Worm (Caenorhabditis elegans): ENCODE results near the gene srj-27.
"Not testable (repeated sequence)": the region's sequence is repeated elsewhere in the genome, so short reads cannot be mapped to it uniquely, and the experiment has no call there.

srj-27 gene

DNA sequence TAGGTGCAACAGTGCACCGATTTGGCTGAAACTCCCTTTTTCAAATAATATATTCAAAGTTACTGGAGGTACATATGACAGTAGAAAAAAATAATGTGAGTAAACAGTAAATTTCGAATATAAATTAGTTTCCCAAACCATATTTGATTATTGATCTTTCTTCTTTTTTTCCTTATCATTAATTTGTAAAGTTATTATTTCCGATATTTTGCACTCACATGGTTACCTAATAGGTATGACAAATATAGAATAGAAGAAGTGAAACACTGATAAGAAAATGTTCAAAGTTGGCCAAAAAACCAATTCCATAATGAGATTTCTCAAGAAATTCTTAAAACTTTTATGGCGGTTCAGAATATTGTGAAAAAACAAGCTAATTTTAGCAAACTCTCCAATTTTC lies 12.5 kb upstream of the srj-27 start:
- no peak for TF ChIP-seq Y55F3AM.14 (GFP tag; optimal IDR thresholded peaks at IDR 0.05)
- peak; percentile 42 for TF ChIP-seq fos-1 (tag; optimal IDR thresholded peaks at IDR 0.05)
- no peak for TF ChIP-seq snpc-4 (tag; optimal IDR thresholded peaks at IDR 0.05)
- TF ChIP-seq lin-11 (tag; optimal IDR thresholded peaks at IDR 0.05), result no peak

DNA sequence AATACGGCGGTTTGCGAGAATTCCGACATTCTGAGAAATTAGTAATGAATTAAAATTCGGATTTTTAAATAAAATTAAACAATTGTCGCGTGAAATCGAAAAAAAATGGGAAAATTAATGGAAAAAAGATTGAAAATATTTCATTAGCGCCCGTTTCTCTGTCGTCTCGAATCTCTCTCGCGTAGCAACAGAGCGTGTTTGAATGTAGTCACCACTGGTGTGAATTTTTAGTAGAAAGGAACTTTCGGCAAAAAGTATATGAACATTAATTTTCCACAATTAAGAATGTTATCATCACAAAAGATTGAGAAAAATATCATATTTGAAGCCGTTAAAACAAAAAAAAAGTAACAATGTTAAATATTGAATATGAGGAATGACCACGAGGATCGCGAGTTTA lies 9.5 kb upstream of the srj-27 start, which contains the start of gene aipl-1:
Gene aipl-1 (minus strand): TSS at position 30 of the 400 bp plus-strand sequence.
- peak; percentile 86 for TF ChIP-seq nhr-129 (tag; optimal IDR thresholded peaks at IDR 0.05)
- TF ChIP-seq F13H6.1 (tag; optimal IDR thresholded peaks at IDR 0.05), result peak; percentile 56
- TF ChIP-seq nhr-21 (tag; optimal IDR thresholded peaks at IDR 0.05), result peak; percentile 60
- peak; percentile 52 for TF ChIP-seq ceh-82 (tag; optimal IDR thresholded peaks at IDR 0.05)
- TF ChIP-seq sma-3 (GFP tag; optimal IDR thresholded peaks at IDR 0.05), result peak; percentile 63
- TF ChIP-seq snpc-4 (tag; optimal IDR thresholded peaks at IDR 0.05), result peak; percentile 68
- TF ChIP-seq lsy-2 (tag; optimal IDR thresholded peaks at IDR 0.05), result peak in 1 of 2 experiments; percentile 87
- TF ChIP-seq blmp-1 (tag; optimal IDR thresholded peaks at IDR 0.05; ENCODE audit: insufficient read depth), result peak; percentile 72
- no peak for TF ChIP-seq ceh-16 (tag; optimal IDR thresholded peaks at IDR 0.05)
- peak; percentile 21 for TF ChIP-seq egl-27 (tag; optimal IDR thresholded peaks at IDR 0.05)
- TF ChIP-seq lin-13 (GFP tag; optimal IDR thresholded peaks at IDR 0.05), result peak; percentile 83
- no peak for TF ChIP-seq ZK546.5 (tag; optimal IDR thresholded peaks at IDR 0.05)
- TF ChIP-seq ztf-4 (tag; optimal IDR thresholded peaks at IDR 0.05), result peak; percentile 16
- no peak for TF ChIP-seq ama-1 (optimal IDR thresholded peaks at IDR 0.05)
- peak; percentile 97 for TF ChIP-seq unc-55 (GFP tag; optimal IDR thresholded peaks at IDR 0.05)
- no peak for TF ChIP-seq elt-3 (tag; optimal IDR thresholded peaks at IDR 0.05)
- TF ChIP-seq sem-4 (tag; optimal IDR thresholded peaks at IDR 0.05), result peak; percentile 3
- TF ChIP-seq alr-1 (tag; optimal IDR thresholded peaks at IDR 0.05), result no peak
- TF ChIP-seq sma-9 (GFP tag; optimal IDR thresholded peaks at IDR 0.05), result peak; percentile 79
- no peak for TF ChIP-seq sma-9 (tag; optimal IDR thresholded peaks at IDR 0.05)
- TF ChIP-seq fos-1 (tag; optimal IDR thresholded peaks at IDR 0.05), result peak; percentile 72
- peak; percentile 79 for TF ChIP-seq crh-2 (tag; optimal IDR thresholded peaks at IDR 0.05)
- TF ChIP-seq gmeb-1 (tag; optimal IDR thresholded peaks at IDR 0.05), result peak; percentile 87
- no peak for TF ChIP-seq peb-1 (tag; optimal IDR thresholded peaks at IDR 0.05)
- no peak for TF ChIP-seq ztf-11 (tag; optimal IDR thresholded peaks at IDR 0.05)
- peak; percentile 90 for TF ChIP-seq C34F6.9 (tag; optimal IDR thresholded peaks at IDR 0.05)
- TF ChIP-seq nhr-237 (tag; optimal IDR thresholded peaks at IDR 0.05), result no peak
- peak; percentile 59 for TF ChIP-seq zag-1 (tag; optimal IDR thresholded peaks at IDR 0.05)

DNA sequence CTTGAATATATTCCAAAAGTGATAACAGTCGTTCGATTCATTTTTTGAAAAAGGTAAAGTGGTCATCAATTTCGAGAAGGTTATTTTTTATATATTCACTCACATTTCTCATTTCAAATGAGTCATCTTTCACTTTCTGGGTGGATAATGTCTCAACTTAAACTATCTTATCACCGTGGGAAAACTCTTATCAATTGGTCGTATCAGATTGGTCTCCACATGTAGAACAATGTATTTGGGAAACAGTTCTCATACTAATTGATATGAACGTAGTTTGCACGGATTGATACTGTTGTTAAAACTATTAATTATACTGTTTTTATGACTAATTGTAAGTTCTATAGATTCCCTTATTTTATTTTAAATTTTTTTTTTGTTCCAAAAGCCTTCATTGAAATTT lies 6.5 kb upstream of the srj-27 start:
- TF ChIP-seq ztf-11 (tag; optimal IDR thresholded peaks at IDR 0.05), result no peak
- TF ChIP-seq fos-1 (tag; optimal IDR thresholded peaks at IDR 0.05), result peak; percentile 85

DNA sequence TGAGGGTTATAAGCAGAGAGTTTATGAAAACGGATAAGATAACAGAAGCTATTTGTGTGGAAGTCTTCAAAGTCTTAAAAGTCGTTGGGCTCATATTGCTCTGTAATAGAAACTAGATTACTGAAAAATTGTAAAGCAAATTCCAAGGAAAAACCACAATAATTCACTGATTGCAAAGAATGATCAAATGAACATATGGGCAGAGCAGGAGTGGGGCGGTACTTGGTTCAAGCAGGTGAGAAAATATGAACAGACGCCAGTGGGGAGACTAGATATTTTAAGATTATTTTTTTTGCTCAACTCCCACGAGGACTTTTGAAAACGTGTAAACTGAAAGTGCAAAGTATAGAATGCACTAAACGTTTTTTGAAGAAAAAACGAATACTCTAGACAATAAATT lies 5.1 kb upstream of the srj-27 start, which contains the start of gene str-171:
Gene str-171 (minus strand): TSS at position 101 of the 400 bp plus-strand sequence.
- TF ChIP-seq lsy-2 (tag; optimal IDR thresholded peaks at IDR 0.05) (no peak), alr-1 (tag; optimal IDR thresholded peaks at IDR 0.05) (no peak), unc-62 (GFP tag; optimal IDR thresholded peaks at IDR 0.05) (no peak), mdl-1 (tag; optimal IDR thresholded peaks at IDR 0.05) (no peak), ama-1 (optimal IDR thresholded peaks at IDR 0.05) (no peak), ceh-16 (tag; optimal IDR thresholded peaks at IDR 0.05) (no peak), nhr-23 (tag; optimal IDR thresholded peaks at IDR 0.05) (no peak), F13H6.1 (tag; optimal IDR thresholded peaks at IDR 0.05) (no peak), ztf-4 (tag; optimal IDR thresholded peaks at IDR 0.05) (no peak)

DNA sequence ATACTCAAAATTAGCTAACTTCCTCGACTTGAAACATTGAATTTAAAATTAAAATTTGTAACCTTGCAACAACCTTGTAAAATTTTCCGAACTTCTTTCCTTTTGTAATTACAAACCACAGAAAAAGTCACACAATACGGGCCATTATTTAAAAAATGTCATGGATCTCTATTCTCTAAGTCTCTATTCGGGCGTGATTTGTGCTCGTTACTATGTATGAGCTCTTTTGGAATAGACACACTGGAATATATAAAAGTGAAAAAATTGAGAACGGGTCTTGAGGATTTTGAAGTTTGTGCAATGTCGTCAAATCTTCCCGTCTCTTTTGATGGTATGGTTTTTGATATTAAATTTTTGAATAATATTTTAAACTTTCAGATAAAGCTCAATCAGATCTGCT lies 642 bp upstream of the srj-27 start, which contains the start of gene srr-7:
Gene srr-7 (plus strand): TSS at position 301 of the 400 bp plus-strand sequence.
- TF ChIP-seq mdl-1 (tag; optimal IDR thresholded peaks at IDR 0.05) (no peak), ama-1 (optimal IDR thresholded peaks at IDR 0.05) (no peak), gmeb-1 (tag; optimal IDR thresholded peaks at IDR 0.05) (no peak)

DNA sequence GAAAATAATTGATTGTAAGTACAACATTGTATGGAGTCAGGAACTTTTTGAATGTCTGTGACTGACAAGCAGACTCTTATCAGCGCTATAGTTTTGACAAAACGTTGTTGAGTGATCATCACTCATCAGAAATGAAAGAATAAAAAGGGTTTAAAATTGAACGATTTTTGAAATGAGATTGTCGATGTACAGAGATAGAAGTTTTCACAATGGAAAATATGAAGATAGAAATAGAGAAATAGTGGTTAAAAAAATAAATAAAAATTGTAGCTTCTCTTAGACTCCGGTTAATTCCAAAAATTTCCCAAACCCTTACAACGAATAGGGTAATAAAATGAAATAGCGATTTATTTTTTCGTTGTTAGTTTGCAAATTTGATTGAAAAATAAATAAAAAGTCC lies 2.2 kb downstream of the srj-27 start, which contains the start of gene ugt-30:
Gene ugt-30 (minus strand): TSS at position 101 of the 400 bp plus-strand sequence.
- TF ChIP-seq lin-39, elt-3, fos-1 (tag; optimal IDR thresholded peaks at IDR 0.05): not testable (repeated sequence)
